Fruit fly (Drosophila melanogaster) whole organism, embryonic: ENCODE results near the gene eya.

Source experiments
- Antp ChIP-seq: fragments of 200-800 bp; sonication (Bioruptor generic); optimal IDR thresholded peaks from 3 replicates; lab custom pipeline; 2016; ENCODE audit warnings: missing biosample characterization, missing genetic modification characterization
- BtbVII ChIP-seq: fragments of 200-800 bp; sonication (Bioruptor generic); optimal IDR thresholded peaks from 3 replicates; lab custom pipeline; 2017; ENCODE audit warnings: missing biosample characterization, mild to moderate bottlenecking, missing genetic modification characterization
- CG11504 ChIP-seq: fragments of 200-800 bp; sonication (Bioruptor generic); optimal IDR thresholded peaks from 3 replicates; lab custom pipeline; 2019; ENCODE audit warnings: missing biosample characterization, mild to moderate bottlenecking, missing genetic modification characterization, moderate library complexity
- CG12104 ChIP-seq: fragments of 200-800 bp; sonication (Bioruptor generic); optimal IDR thresholded peaks from 3 replicates; lab custom pipeline; 2016; ENCODE audit warnings: missing biosample characterization, missing genetic modification characterization
- CG15073 ChIP-seq: fragments of 200-800 bp; sonication (Bioruptor generic); optimal IDR thresholded peaks from 2 replicates; lab custom pipeline; 2016; ENCODE audit warnings: missing biosample characterization, missing genetic modification characterization
- CG16779 ChIP-seq: fragments of 200-800 bp; sonication (Bioruptor generic); IDR thresholded peaks from 2 replicates; pipeline ENCODE4 v1.3.6; 2022; ENCODE audit warnings: missing biosample characterization, missing genetic modification characterization
- CG16815 ChIP-seq: fragments of 200-800 bp; sonication (Bioruptor generic); optimal IDR thresholded peaks from 3 replicates; lab custom pipeline; 2017; ENCODE audit warnings: missing biosample characterization, mild to moderate bottlenecking, missing genetic modification characterization
- CG1832 ChIP-seq: fragments of 200-800 bp; sonication (Bioruptor generic); optimal IDR thresholded peaks from 2 replicates; lab custom pipeline; 2017; ENCODE audit warnings: missing biosample characterization, mild to moderate bottlenecking, missing genetic modification characterization, inconsistent platforms
- CG34422 ChIP-seq: fragments of 200-800 bp; sonication (Bioruptor generic); IDR thresholded peaks from 3 replicates; pipeline ENCODE4 v1.3.6; 2022; ENCODE audit warnings: missing biosample characterization, missing genetic modification characterization
- CG4424 ChIP-seq: fragments of 200-800 bp; sonication (Bioruptor generic); optimal IDR thresholded peaks from 3 replicates; lab custom pipeline; 2016; ENCODE audit warnings: missing biosample characterization, missing genetic modification characterization
- CG4820 ChIP-seq: fragments of 200-800 bp; sonication (Bioruptor generic); optimal IDR thresholded peaks from 3 replicates; lab custom pipeline; 2016; ENCODE audit warnings: missing biosample characterization, missing genetic modification characterization
- CG5245 ChIP-seq: fragments of 200-800 bp; sonication (Bioruptor generic); optimal IDR thresholded peaks from 3 replicates; lab custom pipeline; 2016; ENCODE audit warnings: missing biosample characterization, missing genetic modification characterization
- CG6765 ChIP-seq: fragments of 200-800 bp; sonication (Bioruptor generic); optimal IDR thresholded peaks from 3 replicates; lab custom pipeline; 2017; ENCODE audit warnings: missing biosample characterization, mild to moderate bottlenecking, missing genetic modification characterization
- CG6854 ChIP-seq: fragments of 200-800 bp; sonication (Bioruptor generic); optimal IDR thresholded peaks from 3 replicates; lab custom pipeline; 2017; ENCODE audit warnings: missing biosample characterization, mild to moderate bottlenecking, missing genetic modification characterization
- CG7745 ChIP-seq: fragments of 200-800 bp; sonication (Bioruptor generic); optimal IDR thresholded peaks from 2 replicates; lab custom pipeline; 2018; ENCODE audit warnings: missing biosample characterization, mild to moderate bottlenecking, missing genetic modification characterization, moderate library complexity
- CG8765 ChIP-seq: fragments of 200-800 bp; sonication (Bioruptor generic); IDR thresholded peaks from 2 replicates; pipeline ENCODE4 v1.3.6; 2022; ENCODE audit warnings: missing biosample characterization, missing genetic modification characterization
- CG9817 ChIP-seq: fragments of 200-800 bp; sonication (Bioruptor generic); optimal IDR thresholded peaks from 2 replicates; lab custom pipeline; 2018; ENCODE audit warnings: missing biosample characterization, mild to moderate bottlenecking, missing genetic modification characterization, moderate library complexity
- Camta ChIP-seq: fragments of 200-800 bp; sonication (Bioruptor generic); optimal IDR thresholded peaks from 2 replicates; lab custom pipeline; 2016; ENCODE audit warnings: missing biosample characterization, missing genetic modification characterization
- D19A ChIP-seq: fragments of 200-800 bp; optimal IDR thresholded peaks from 3 replicates; lab custom pipeline; 2019; ENCODE audit warnings: missing biosample characterization, mild to moderate bottlenecking, missing genetic modification characterization, moderate library complexity
- Doc2 ChIP-seq: fragments of 200-800 bp; sonication (Bioruptor generic); IDR thresholded peaks from 2 replicates; pipeline ENCODE4 v1.3.6; 2022; ENCODE audit warnings: missing biosample characterization, missing genetic modification characterization
- Dref ChIP-seq: fragments of 200-800 bp; sonication (Bioruptor generic); IDR thresholded peaks from 2 replicates; pipeline ENCODE4 v1.3.6; 2022; ENCODE audit warnings: missing biosample characterization, missing genetic modification characterization
- Kr ChIP-seq: fragments of 200-800 bp; sonication (Bioruptor generic); optimal IDR thresholded peaks from 2 replicates; lab custom pipeline; 2017; ENCODE audit warnings: missing biosample characterization, mild to moderate bottlenecking, missing genetic modification characterization
- ara ChIP-seq: fragments of 200-800 bp; sonication (Bioruptor generic); IDR thresholded peaks from 2 replicates; pipeline ENCODE4 v1.3.6; 2022; ENCODE audit warnings: missing biosample characterization, missing genetic modification characterization
- bab2 ChIP-seq: fragments of 200-800 bp; sonication (Bioruptor generic); optimal IDR thresholded peaks from 2 replicates; lab custom pipeline; 2016; ENCODE audit warnings: missing biosample characterization, missing genetic modification characterization
- cato ChIP-seq: fragments of 200-800 bp; sonication (Bioruptor generic); optimal IDR thresholded peaks from 2 replicates; lab custom pipeline; 2016; ENCODE audit warnings: missing biosample characterization, missing genetic modification characterization, borderline replicate concordance
- corto ChIP-seq: fragments of 200-800 bp; sonication (Bioruptor generic); optimal IDR thresholded peaks from 2 replicates; lab custom pipeline; 2016; ENCODE audit warnings: missing biosample characterization, mild to moderate bottlenecking, missing genetic modification characterization, moderate library complexity
- danr ChIP-seq: fragments of 200-800 bp; sonication (Bioruptor generic); IDR thresholded peaks from 2 replicates; pipeline ENCODE4 v1.3.6; 2022; ENCODE audit warnings: missing biosample characterization, missing genetic modification characterization
- dysf ChIP-seq: fragments of 200-800 bp; sonication (Bioruptor generic); IDR thresholded peaks from 3 replicates; pipeline ENCODE4 v1.3.6; 2022; ENCODE audit warnings: missing biosample characterization, missing genetic modification characterization
- eve ChIP-seq, 2 experiments: fragments of >200 bp; optimal IDR thresholded peaks; 2 replicates each; lab custom pipeline; 2017; ENCODE audit warnings: missing biosample characterization in 2 of 2, missing genetic modification characterization in 2 of 2
- exex ChIP-seq: fragments of 200-800 bp; sonication (Bioruptor generic); optimal IDR thresholded peaks from 4 replicates; lab custom pipeline; 2018; ENCODE audit warnings: missing biosample characterization, mild to moderate bottlenecking, missing genetic modification characterization, moderate library complexity
- ftz-f1 ChIP-seq: fragments of 200-800 bp; sonication (Bioruptor generic); optimal IDR thresholded peaks from 2 replicates; lab custom pipeline; 2016; ENCODE audit warnings: missing biosample characterization, missing genetic modification characterization
- gce ChIP-seq: fragments of 200-800 bp; sonication (Bioruptor generic); IDR thresholded peaks from 3 replicates; pipeline ENCODE4 v1.3.6; 2022; ENCODE audit warnings: missing biosample characterization, missing genetic modification characterization
- grau ChIP-seq: fragments of 200-800 bp; optimal IDR thresholded peaks from 3 replicates; lab custom pipeline; 2019; ENCODE audit warnings: missing biosample characterization, mild to moderate bottlenecking, missing genetic modification characterization, moderate library complexity
- her ChIP-seq: fragments of 200-800 bp; sonication (Bioruptor generic); optimal IDR thresholded peaks from 2 replicates; lab custom pipeline; 2016; ENCODE audit warnings: missing biosample characterization, missing genetic modification characterization
- lmd ChIP-seq: fragments of 200-800 bp; sonication (Bioruptor generic); IDR thresholded peaks from 2 replicates; pipeline ENCODE4 v1.3.6; 2022; ENCODE audit warnings: missing biosample characterization, missing genetic modification characterization
- lola ChIP-seq, 3 experiments: fragments of >200 bp in 2 of 3; fragments of 200-800 bp in 1 of 3; sonication (Bioruptor generic) in 1 of 3; optimal IDR thresholded peaks; 2 replicates each; lab custom pipeline; 2017 to 2019; ENCODE audit warnings: missing biosample characterization in 3 of 3, missing genetic modification characterization in 3 of 3, mild to moderate bottlenecking in 1 of 3, moderate library complexity in 1 of 3
- odd ChIP-seq: fragments of 200-800 bp; sonication (Bioruptor generic); optimal IDR thresholded peaks from 2 replicates; lab custom pipeline; 2017; ENCODE audit warnings: missing biosample characterization, mild to moderate bottlenecking, missing genetic modification characterization
- pb ChIP-seq: fragments of 200-800 bp; sonication (Bioruptor generic); optimal IDR thresholded peaks from 3 replicates; lab custom pipeline; 2016; ENCODE audit warnings: missing biosample characterization, missing genetic modification characterization
- phol ChIP-seq: fragments of 200-800 bp; sonication (Bioruptor generic); optimal IDR thresholded peaks from 3 replicates; lab custom pipeline; 2018; ENCODE audit warnings: missing biosample characterization, mild to moderate bottlenecking, missing genetic modification characterization, moderate library complexity
- salm ChIP-seq: fragments of 200-800 bp; sonication (Bioruptor generic); optimal IDR thresholded peaks from 2 replicates; lab custom pipeline; 2018; ENCODE audit warnings: missing biosample characterization, mild to moderate bottlenecking, missing genetic modification characterization
- sens-2 ChIP-seq: fragments of 200-800 bp; sonication (Bioruptor generic); IDR thresholded peaks from 2 replicates; pipeline ENCODE4 v1.3.6; 2022; ENCODE audit warnings: missing biosample characterization, missing genetic modification characterization
- sim ChIP-seq: fragments of 200-800 bp; sonication (Bioruptor generic); IDR thresholded peaks from 2 replicates; pipeline ENCODE4 v1.3.6; 2022; ENCODE audit warnings: missing biosample characterization, missing genetic modification characterization
- tll ChIP-seq, 2 experiments: fragments of 200-800 bp in 1 of 2; fragments of >200 bp in 1 of 2; sonication (Bioruptor generic) in 1 of 2; optimal IDR thresholded peaks; 2 replicates each; lab custom pipeline; 2017 to 2019; ENCODE audit warnings: missing biosample characterization in 2 of 2, missing genetic modification characterization in 2 of 2, mild to moderate bottlenecking in 1 of 2, moderate library complexity in 1 of 2
- tna ChIP-seq: fragments of 200-800 bp; sonication (Bioruptor generic); IDR thresholded peaks from 2 replicates; pipeline ENCODE4 v1.3.6; 2022; ENCODE audit warnings: missing biosample characterization, missing genetic modification characterization; ENCODE audit not compliant: partially characterized antibody
- tx ChIP-seq: fragments of 200-800 bp; sonication (Bioruptor generic); optimal IDR thresholded peaks from 2 replicates; lab custom pipeline; 2016; ENCODE audit warnings: missing biosample characterization, missing genetic modification characterization
- unpg ChIP-seq: fragments of 200-800 bp; sonication (Bioruptor generic); optimal IDR thresholded peaks from 3 replicates; lab custom pipeline; 2018; ENCODE audit warnings: missing biosample characterization, mild to moderate bottlenecking, missing genetic modification characterization, moderate library complexity
- usp ChIP-seq: fragments of >200 bp; optimal IDR thresholded peaks from 2 replicates; lab custom pipeline; 2017; ENCODE audit warnings: missing biosample characterization, missing genetic modification characterization
- vnd ChIP-seq: fragments of 200-800 bp; sonication (Bioruptor generic); IDR thresholded peaks from 3 replicates; pipeline ENCODE4 v1.3.6; 2022; ENCODE audit warnings: missing biosample characterization, missing genetic modification characterization; ENCODE audit not compliant: partially characterized antibody
- zfh2 ChIP-seq: fragments of 200-800 bp; sonication (Bioruptor generic); optimal IDR thresholded peaks from 2 replicates; lab custom pipeline; 2016; ENCODE audit warnings: missing biosample characterization, missing genetic modification characterization

Gene eya

dm6 chr2L:6561463-6562357, 14.9 kb upstream of the eya start, which contains the start of the genes Trmt6 and Ent2 (continued):
- peak; percentile 92 for TF ChIP-seq pb (GFP tag; lab: Kevin White, UChicago)
- TF ChIP-seq CG7745 (tag; lab: Kevin White, UChicago): no peak
- TF ChIP-seq ara (GFP tag; lab: Robert Waterston, UW): peak; percentile 97
- TF ChIP-seq CG6854: peak; percentile 80
- TF ChIP-seq tll (GFP tag; optimal IDR thresholded peaks at IDR 0.05; lab: Kevin White, UChicago): peak in 1 of 2 experiments; percentile 29
- TF ChIP-seq Kr: no peak
- TF ChIP-seq CG6765: peak; percentile 83
- TF ChIP-seq danr (GFP tag; lab: Robert Waterston, UW): peak; percentile 94
- TF ChIP-seq unpg (GFP tag; lab: Kevin White, UChicago): peak; percentile 96
- peak; percentile 83 for TF ChIP-seq exex (tag; lab: Kevin White, UChicago)
- TF ChIP-seq odd (GFP tag; lab: Kevin White, UChicago): peak; percentile 86
- TF ChIP-seq lmd (GFP tag; lab: Robert Waterston, UW): peak; percentile 99
- TF ChIP-seq CG5245 (GFP tag; lab: Kevin White, UChicago): peak; percentile 96
- TF ChIP-seq cato (GFP tag; lab: Kevin White, UChicago): peak; percentile 89
- TF ChIP-seq CG1832: no peak
- peak; percentile 94 for TF ChIP-seq phol
- TF ChIP-seq CG34422 (GFP tag; lab: Robert Waterston, UW): peak; percentile 98
- no peak for TF ChIP-seq vnd (GFP tag; lab: Robert Waterston, UW)
- peak; percentile 94 for TF ChIP-seq grau (tag; lab: Kevin White, UChicago)
- TF ChIP-seq bab2 (GFP tag; lab: Kevin White, UChicago): peak; percentile 97
- peak; percentile 83 for TF ChIP-seq D19A
- peak; percentile 97 for TF ChIP-seq gce (GFP tag; lab: Robert Waterston, UW)
- no peak for TF ChIP-seq usp (GFP tag; lab: Kevin White, UChicago)
- TF ChIP-seq ftz-f1 (GFP tag; lab: Kevin White, UChicago): peak; percentile 62
- peak; percentile 93 for TF ChIP-seq Doc2 (GFP tag; lab: Robert Waterston, UW)
- peak; percentile 96 for TF ChIP-seq CG16815 (GFP tag; lab: Kevin White, UChicago)
- TF ChIP-seq CG9817: peak; percentile 97
- peak; percentile 97 for TF ChIP-seq CG16779 (GFP tag; lab: Robert Waterston, UW)
- TF ChIP-seq lola (GFP tag; optimal IDR thresholded peaks at IDR 0.05; lab: Kevin White, UChicago): peak in 1 of 3 experiments; percentile 87
- TF ChIP-seq Camta: peak; percentile 90
- peak; percentile 49 for TF ChIP-seq Dref
- peak; percentile 92 for TF ChIP-seq sens-2
- TF ChIP-seq tx: peak; percentile 94
- peak; percentile 98 for TF ChIP-seq Antp (GFP tag; lab: Kevin White, UChicago)
- TF ChIP-seq CG12104: peak; percentile 85
- peak; percentile 93 for TF ChIP-seq CG11504
- TF ChIP-seq tna (GFP tag; lab: Robert Waterston, UW): no peak
- peak; percentile 80 for TF ChIP-seq corto (GFP tag; lab: Kevin White, UChicago)
- TF ChIP-seq dysf (GFP tag; lab: Robert Waterston, UW): peak; percentile 98
- peak; percentile 94 for TF ChIP-seq her
- TF ChIP-seq CG4424 (GFP tag; lab: Kevin White, UChicago): peak; percentile 94
- peak; percentile 97 for TF ChIP-seq CG8765 (GFP tag; lab: Robert Waterston, UW)
- TF ChIP-seq salm (tag; lab: Kevin White, UChicago): peak; percentile 95
- TF ChIP-seq sim: peak; percentile 91
- TF ChIP-seq zfh2 (GFP tag; lab: Kevin White, UChicago): peak; percentile 97
- TF ChIP-seq eve (GFP tag; optimal IDR thresholded peaks at IDR 0.05; lab: Kevin White, UChicago): no peak
- peak; percentile 96 for TF ChIP-seq CG4820 (GFP tag; lab: Kevin White, UChicago)
- peak; percentile 91 for TF ChIP-seq BtbVII (GFP tag; lab: Kevin White, UChicago)
- peak; percentile 58 for TF ChIP-seq CG15073
